Worm (Caenorhabditis elegans): ENCODE measurements around the gene Y102A5C.40.

- no peak for TF ChIP-seq lag-1 (GFP tag; IDR thresholded peaks at IDR 0.05)
- no peak for TF ChIP-seq nhr-80 (tag; optimal IDR thresholded peaks at IDR 0.05)
These were observed 21.4 kb upstream of the Y102A5C.40 start, which contains the start of gene sri-69 for ce11 chrV:17008302-17008701.
